Worm (Caenorhabditis elegans) whole organism, L3 larva: ENCODE results near the gene F32H5.3.

Experiments used
- R02D3.7 ChIP-seq: fragments of 150-350 bp; optimal IDR thresholded peaks from 2 replicates; lab custom pipeline; 2014; ENCODE audit warnings: missing biosample characterization, missing genetic modification characterization
- ZK546.5 ChIP-seq: sonication (generic microtip); optimal IDR thresholded peaks from 2 replicates; lab custom pipeline; 2017; ENCODE audit warnings: missing biosample characterization, missing genetic modification characterization
- aly-2 ChIP-seq: fragments of 150-350 bp; optimal IDR thresholded peaks from 2 replicates; lab custom pipeline; 2014; ENCODE audit warnings: missing biosample characterization, missing genetic modification characterization
- ama-1 ChIP-seq: fragments of 150-350 bp; optimal IDR thresholded peaks from 2 replicates; lab custom pipeline; 2018
- ceh-16 ChIP-seq: sonication (generic microtip); optimal IDR thresholded peaks from 2 replicates; lab custom pipeline; 2017; ENCODE audit warnings: missing biosample characterization, missing genetic modification characterization
- ceh-28 ChIP-seq: fragments of 150-350 bp; optimal IDR thresholded peaks from 2 replicates; lab custom pipeline; 2014; ENCODE audit warnings: missing biosample characterization, missing genetic modification reagents, missing genetic modification characterization
- ceh-82 ChIP-seq: fragments of 150-350 bp; optimal IDR thresholded peaks from 2 replicates; lab custom pipeline; 2014; ENCODE audit warnings: missing biosample characterization, missing genetic modification characterization
- ceh-9 ChIP-seq: sonication (generic microtip); optimal IDR thresholded peaks from 2 replicates; lab custom pipeline; 2018; ENCODE audit warnings: missing biosample characterization, missing genetic modification characterization
- egl-27 ChIP-seq: sonication (generic microtip); optimal IDR thresholded peaks from 4 replicates; lab custom pipeline; 2017; ENCODE audit warnings: missing biosample characterization, missing genetic modification reagents, missing genetic modification characterization
- egl-5 ChIP-seq: fragments of 150-350 bp; optimal IDR thresholded peaks from 2 replicates; lab custom pipeline; 2017; ENCODE audit warnings: missing biosample characterization, missing genetic modification reagents, missing genetic modification characterization, inconsistent platforms
- elt-1 ChIP-seq: fragments of 150-350 bp; optimal IDR thresholded peaks from 2 replicates; lab custom pipeline; 2014; ENCODE audit warnings: missing biosample characterization, missing genetic modification characterization
- elt-2 ChIP-seq: sonication (generic microtip); optimal IDR thresholded peaks from 2 replicates; lab custom pipeline; 2016; ENCODE audit warnings: missing genetic modification reagents, mild to moderate bottlenecking, missing genetic modification characterization, missing compliant biosample characterization
- elt-3 ChIP-seq, 3 experiments: fragments of 150-350 bp in 1 of 3; sonication (generic microtip) in 2 of 3; optimal IDR thresholded peaks; 2 replicates in 2 of 3; 4 replicates in 1 of 3; lab custom pipeline; 2014 to 2017; ENCODE audit warnings: missing biosample characterization in 3 of 3, missing genetic modification characterization in 3 of 3
- eor-1 ChIP-seq, 2 experiments: fragments of 150-350 bp; optimal IDR thresholded peaks; 2 replicates each; lab custom pipeline; 2014 to 2018; ENCODE audit warnings: missing biosample characterization in 2 of 2, missing genetic modification characterization in 2 of 2
- fos-1 ChIP-seq: fragments of 150-350 bp; optimal IDR thresholded peaks from 2 replicates; lab custom pipeline; 2014; ENCODE audit warnings: missing biosample characterization, missing genetic modification characterization
- hmg-11 ChIP-seq: sonication (generic microtip); optimal IDR thresholded peaks from 2 replicates; lab custom pipeline; 2016; ENCODE audit warnings: missing genetic modification characterization, missing compliant biosample characterization
- jun-1 ChIP-seq: fragments of 150-350 bp; optimal IDR thresholded peaks from 2 replicates; lab custom pipeline; 2014; ENCODE audit warnings: missing biosample characterization, missing genetic modification reagents, missing genetic modification characterization
- lin-15B ChIP-seq: fragments of 150-350 bp; optimal IDR thresholded peaks from 2 replicates; lab custom pipeline; 2014; ENCODE audit warnings: missing biosample characterization, missing genetic modification characterization
- lin-39 ChIP-seq: fragments of 150-350 bp; optimal IDR thresholded peaks from 2 replicates; lab custom pipeline; 2018; ENCODE audit warnings: missing biosample characterization, missing genetic modification reagents, missing genetic modification characterization
- lsy-12 ChIP-seq: sonication (generic microtip); optimal IDR thresholded peaks from 2 replicates; lab custom pipeline; 2016; ENCODE audit warnings: mild to moderate bottlenecking, missing genetic modification characterization, missing compliant biosample characterization
- mdl-1 ChIP-seq: fragments of 150-350 bp; optimal IDR thresholded peaks from 2 replicates; lab custom pipeline; 2014; ENCODE audit warnings: missing biosample characterization, missing genetic modification characterization
- mml-1 ChIP-seq: fragments of 150-350 bp; sonication (generic microtip); optimal IDR thresholded peaks from 3 replicates; lab custom pipeline; 2014; ENCODE audit warnings: missing biosample characterization, missing genetic modification characterization
- nfya-1 ChIP-seq: sonication (generic microtip); optimal IDR thresholded peaks from 2 replicates; lab custom pipeline; 2017; ENCODE audit warnings: missing genetic modification characterization, mild to moderate bottlenecking, missing compliant biosample characterization, antibody characterized with exemption, moderate library complexity; ENCODE audit not compliant: insufficient read depth
- nhr-11 ChIP-seq: fragments of 150-350 bp; optimal IDR thresholded peaks from 2 replicates; lab custom pipeline; 2014; ENCODE audit warnings: missing biosample characterization, missing genetic modification characterization
- nhr-12 ChIP-seq: fragments of 150-350 bp; optimal IDR thresholded peaks from 2 replicates; lab custom pipeline; 2014; ENCODE audit warnings: missing biosample characterization, missing genetic modification characterization
- nhr-23 ChIP-seq: fragments of 150-350 bp; optimal IDR thresholded peaks from 2 replicates; lab custom pipeline; 2014; ENCODE audit warnings: missing biosample characterization, missing genetic modification reagents, missing genetic modification characterization
- nhr-237 ChIP-seq: fragments of 150-350 bp; optimal IDR thresholded peaks from 2 replicates; lab custom pipeline; 2014; ENCODE audit warnings: missing biosample characterization, missing genetic modification characterization
- nhr-25 ChIP-seq: sonication (generic microtip); optimal IDR thresholded peaks from 2 replicates; lab custom pipeline; 2017; ENCODE audit warnings: missing biosample characterization, missing genetic modification characterization
- nhr-28 ChIP-seq: fragments of 150-350 bp; optimal IDR thresholded peaks from 2 replicates; lab custom pipeline; 2014; ENCODE audit warnings: missing biosample characterization, missing genetic modification characterization
- nhr-43 ChIP-seq: sonication (generic microtip); optimal IDR thresholded peaks from 2 replicates; lab custom pipeline; 2016; ENCODE audit warnings: mild to moderate bottlenecking, missing genetic modification characterization, missing compliant biosample characterization; ENCODE audit not compliant: poor library complexity, severe bottlenecking
- nhr-67 ChIP-seq: fragments of 150-350 bp; optimal IDR thresholded peaks from 2 replicates; lab custom pipeline; 2014; ENCODE audit warnings: missing biosample characterization, missing genetic modification characterization
- nhr-76 ChIP-seq: fragments of 150-350 bp; sonication (generic microtip); optimal IDR thresholded peaks from 5 replicates; lab custom pipeline; 2014; ENCODE audit warnings: missing biosample characterization, missing genetic modification characterization
- nhr-77 ChIP-seq: fragments of 150-350 bp; optimal IDR thresholded peaks from 2 replicates; lab custom pipeline; 2014; ENCODE audit warnings: missing biosample characterization, missing genetic modification characterization
- pha-4 ChIP-seq: fragments of 150-350 bp; optimal IDR thresholded peaks from 2 replicates; lab custom pipeline; 2014; ENCODE audit warnings: missing biosample characterization, missing genetic modification reagents, missing genetic modification characterization
- pqm-1 ChIP-seq: fragments of 150-350 bp; optimal IDR thresholded peaks from 2 replicates; lab custom pipeline; 2017; ENCODE audit warnings: missing biosample characterization, missing genetic modification characterization, inconsistent platforms
- sea-2 ChIP-seq: fragments of 150-350 bp; sonication (generic microtip); optimal IDR thresholded peaks from 4 replicates; lab custom pipeline; 2014; ENCODE audit warnings: missing biosample characterization, missing genetic modification reagents, missing genetic modification characterization
- tbx-2 ChIP-seq: sonication (generic microtip); optimal IDR thresholded peaks from 2 replicates; lab custom pipeline; 2016; ENCODE audit warnings: mild to moderate bottlenecking, missing genetic modification characterization, missing compliant biosample characterization
- unc-39 ChIP-seq: sonication (generic microtip); optimal IDR thresholded peaks from 4 replicates; lab custom pipeline; 2017; ENCODE audit warnings: missing biosample characterization, missing genetic modification characterization
- unc-62 ChIP-seq: fragments of 150-350 bp; sonication (generic microtip); optimal IDR thresholded peaks from 4 replicates; lab custom pipeline; 2014; ENCODE audit warnings: missing biosample characterization, missing genetic modification reagents, missing genetic modification characterization
- zag-1 ChIP-seq: fragments of 150-350 bp; optimal IDR thresholded peaks from 2 replicates; lab custom pipeline; 2014; ENCODE audit warnings: missing biosample characterization, missing genetic modification characterization
- ztf-11 ChIP-seq: fragments of 150-350 bp; optimal IDR thresholded peaks from 2 replicates; lab custom pipeline; 2014; ENCODE audit warnings: missing biosample characterization, missing genetic modification characterization
- ztf-4 ChIP-seq: fragments of 150-350 bp; optimal IDR thresholded peaks from 2 replicates; lab custom pipeline; 2014; ENCODE audit warnings: missing biosample characterization, missing genetic modification characterization

Gene F32H5.3

ce11 chrV:13367024-13367423 is 7.9 kb downstream of the F32H5.3 start, which contains the start of gene srx-125:
srx-125 (plus strand) TSS chrV:13367324.
- no peak for TF ChIP-seq nhr-11 (tag; lab: Kevin White, UChicago)
- no peak for TF ChIP-seq ztf-4
- TF ChIP-seq zag-1 (tag; lab: Kevin White, UChicago): no peak
- no peak for TF ChIP-seq unc-39 (tag; lab: Kevin White, UChicago)
- TF ChIP-seq nhr-23 (tag; lab: Kevin White, UChicago): no peak
- TF ChIP-seq nhr-76 (tag; lab: Kevin White, UChicago): no peak
- no peak for TF ChIP-seq lsy-12 (tag; lab: Kevin White, UChicago)
- TF ChIP-seq mdl-1 (tag; lab: Kevin White, UChicago): no peak
- no peak for TF ChIP-seq nhr-25 (tag; lab: Kevin White, UChicago)
- TF ChIP-seq ZK546.5 (tag; lab: Kevin White, UChicago): no peak
- TF ChIP-seq pqm-1 (tag; lab: Kevin White, UChicago): no peak
- TF ChIP-seq elt-3 (tag; optimal IDR thresholded peaks at IDR 0.05; lab: Kevin White, UChicago): no peak
- TF ChIP-seq nhr-77 (tag; lab: Kevin White, UChicago): no peak
- no peak for TF ChIP-seq nhr-237 (tag; lab: Kevin White, UChicago)
- TF ChIP-seq, all 47 proteins: peak for 0

- TF ChIP-seq nhr-28 (no peak), ama-1 (no peak), ztf-11 (no peak), nhr-43 (peak; percentile 28), nhr-67 (no peak), pqm-1 (tag; lab: Kevin White, UChicago) (peak; percentile 79), tbx-2 (tag; lab: Kevin White, UChicago) (no peak), lin-15B (tag; lab: Kevin White, UChicago) (no peak), pha-4 (tag; lab: Kevin White, UChicago) (no peak), elt-2 (tag; lab: Kevin White, UChicago) (peak; percentile 83), ztf-4 (no peak), mml-1 (tag; lab: Kevin White, UChicago) (no peak), elt-3 (tag; optimal IDR thresholded peaks at IDR 0.05; lab: Kevin White, UChicago) (no peak), fos-1 (tag; lab: Kevin White, UChicago) (no peak), jun-1 (tag; lab: Kevin White, UChicago) (peak; percentile 73), ceh-16 (tag; lab: Kevin White, UChicago) (no peak), lin-39 (tag; lab: Kevin White, UChicago) (no peak)
- TF ChIP-seq, all 47 proteins: peak for 4
Observed at ce11 chrV:13369663-13370062, 10.5 kb downstream of the F32H5.3 start.

ce11 chrV:13370265-13370664 is 11.1 kb downstream of the F32H5.3 start:
- TF ChIP-seq pqm-1 (tag; lab: Kevin White, UChicago) (no peak), lin-15B (tag; lab: Kevin White, UChicago) (no peak), nhr-67 (no peak), elt-3 (tag; optimal IDR thresholded peaks at IDR 0.05; lab: Kevin White, UChicago) (no peak), R02D3.7 (tag; lab: Kevin White, UChicago) (no peak), nhr-23 (tag; lab: Kevin White, UChicago) (no peak), sea-2 (GFP tag; lab: Kevin White, UChicago) (no peak), ceh-16 (tag; lab: Kevin White, UChicago) (no peak), aly-2 (tag; lab: Kevin White, UChicago) (no peak), mml-1 (tag; lab: Kevin White, UChicago) (no peak), nhr-12 (no peak), tbx-2 (tag; lab: Kevin White, UChicago) (no peak), elt-2 (tag; lab: Kevin White, UChicago) (no peak), mdl-1 (tag; lab: Kevin White, UChicago) (no peak), nhr-76 (tag; lab: Kevin White, UChicago) (no peak), nhr-28 (no peak), nhr-25 (tag; lab: Kevin White, UChicago) (no peak), ceh-9 (tag; lab: Kevin White, UChicago) (no peak), unc-39 (tag; lab: Kevin White, UChicago) (no peak)

ce11 chrV:13371336-13371735 is 12.2 kb downstream of the F32H5.3 start:
- TF ChIP-seq lin-39 (tag; lab: Kevin White, UChicago) (no peak), nhr-23 (tag; lab: Kevin White, UChicago) (peak; percentile 99), aly-2 (tag; lab: Kevin White, UChicago) (no peak), elt-2 (tag; lab: Kevin White, UChicago) (peak; percentile 1), jun-1 (tag; lab: Kevin White, UChicago) (peak; percentile 41), nhr-12 (no peak), ceh-82 (no peak), eor-1 (tag; optimal IDR thresholded peaks at IDR 0.05; lab: Kevin White, UChicago) (peak in 1 of 2 experiments; percentile 39), hmg-11 (tag; lab: Kevin White, UChicago) (no peak), elt-1 (tag; lab: Kevin White, UChicago) (peak; percentile 57), nhr-76 (tag; lab: Kevin White, UChicago) (no peak), pha-4 (tag; lab: Kevin White, UChicago) (no peak), nhr-25 (tag; lab: Kevin White, UChicago) (peak; percentile 99), ceh-28 (tag; lab: Kevin White, UChicago) (peak; percentile 46), elt-3 (tag; optimal IDR thresholded peaks at IDR 0.05; lab: Kevin White, UChicago) (peak in 2 of 3 experiments; percentile 59 to 81), ztf-11 (no peak), ztf-4 (no peak), lin-15B (tag; lab: Kevin White, UChicago) (no peak), egl-5 (tag; lab: Kevin White, UChicago) (peak; percentile 64), unc-62 (GFP tag; lab: Kevin White, UChicago) (peak; percentile 43), nhr-43 (peak; percentile 86), unc-39 (tag; lab: Kevin White, UChicago) (no peak), tbx-2 (tag; lab: Kevin White, UChicago) (peak; percentile 69), lsy-12 (tag; lab: Kevin White, UChicago) (peak; percentile 23), egl-27 (tag; lab: Kevin White, UChicago) (peak; percentile 50), nhr-77 (tag; lab: Kevin White, UChicago) (no peak), nfya-1 (tag; lab: Kevin White, UChicago) (peak; percentile 13), mdl-1 (tag; lab: Kevin White, UChicago) (peak; percentile 12)
